Worm (Caenorhabditis elegans) whole organism, mixed stage, embryonic: ENCODE data around the gene F20A1.6.

Experiments used
- M03D4.4 ChIP-seq: sonication (generic microtip); optimal IDR thresholded peaks from 2 replicates; lab custom pipeline; 2017; ENCODE audit warnings: mild to moderate bottlenecking, missing genetic modification characterization, missing compliant biosample characterization
- bed-3 ChIP-seq: fragments of 200-800 bp; sonication (Bioruptor generic); optimal IDR thresholded peaks from 3 replicates; lab custom pipeline; 2018; ENCODE audit warnings: mild to moderate bottlenecking, missing genetic modification characterization, moderate library complexity, missing compliant biosample characterization
- blmp-1 ChIP-seq: fragments of 150-350 bp; optimal IDR thresholded peaks from 2 replicates; lab custom pipeline; 2014; ENCODE audit warnings: missing biosample characterization, missing genetic modification characterization
- ces-1 ChIP-seq: fragments of 150-350 bp; optimal IDR thresholded peaks from 2 replicates; lab custom pipeline; 2014; ENCODE audit warnings: missing biosample characterization, missing genetic modification reagents, missing genetic modification characterization
- drap-1 ChIP-seq: fragments of 200-800 bp; sonication (Bioruptor generic); optimal IDR thresholded peaks from 3 replicates; lab custom pipeline; 2018; ENCODE audit warnings: mild to moderate bottlenecking, missing genetic modification characterization, missing compliant biosample characterization
- elt-3 ChIP-seq: fragments of 150-350 bp; optimal IDR thresholded peaks from 2 replicates; lab custom pipeline; 2014; ENCODE audit warnings: missing biosample characterization, missing genetic modification characterization
- lin-13 ChIP-seq: fragments of 150-350 bp; optimal IDR thresholded peaks from 2 replicates; lab custom pipeline; 2014; ENCODE audit warnings: missing biosample characterization, missing genetic modification characterization
- lsy-2 ChIP-seq: fragments of 150-350 bp; optimal IDR thresholded peaks from 2 replicates; lab custom pipeline; 2014; ENCODE audit warnings: missing biosample characterization, missing genetic modification characterization
- mep-1 ChIP-seq: fragments of 150-350 bp; optimal IDR thresholded peaks from 2 replicates; lab custom pipeline; 2017; ENCODE audit warnings: missing biosample characterization, missing genetic modification reagents, missing genetic modification characterization, inconsistent platforms
- nhr-28 ChIP-seq: fragments of 150-350 bp; optimal IDR thresholded peaks from 2 replicates; lab custom pipeline; 2014; ENCODE audit warnings: missing biosample characterization, missing genetic modification characterization
- pha-4 ChIP-seq: fragments of 150-350 bp; optimal IDR thresholded peaks from 2 replicates; lab custom pipeline; 2018; ENCODE audit warnings: missing biosample characterization, missing genetic modification reagents, missing genetic modification characterization
- sem-2 ChIP-seq: fragments of 200-800 bp; sonication (Bioruptor generic); optimal IDR thresholded peaks from 2 replicates; lab custom pipeline; 2018; ENCODE audit warnings: mild to moderate bottlenecking, missing genetic modification characterization, missing compliant biosample characterization
- snpc-4 ChIP-seq: fragments of 150-350 bp; optimal IDR thresholded peaks from 2 replicates; lab custom pipeline; 2014; ENCODE audit warnings: missing biosample characterization, missing genetic modification characterization
- unc-62 ChIP-seq: fragments of 150-350 bp; optimal IDR thresholded peaks from 2 replicates; lab custom pipeline; 2014; ENCODE audit warnings: missing biosample characterization, missing genetic modification reagents, missing genetic modification characterization

DNA sequence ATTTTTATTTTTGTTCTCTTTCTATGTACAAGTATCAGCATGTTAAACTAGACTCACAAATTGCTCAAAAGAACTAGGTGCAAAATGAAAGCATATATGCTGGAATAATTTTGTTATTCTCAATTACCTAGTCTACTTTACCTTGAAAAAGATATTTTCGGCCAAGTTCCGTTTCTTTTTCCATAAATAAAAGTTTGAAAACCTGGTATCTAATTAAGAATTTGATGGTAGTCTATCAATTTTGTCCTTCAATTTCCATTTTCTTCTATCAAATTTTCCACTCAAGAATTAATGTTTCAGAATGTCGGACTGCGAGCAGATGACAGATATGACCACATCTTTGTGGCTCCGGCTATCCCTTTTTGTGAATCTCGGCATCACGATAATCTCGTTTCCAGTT lies 23.1 kb downstream of the F20A1.6 start, which contains the start of gene srab-4:
- TF ChIP-seq ces-1 (GFP tag; lab: Kevin White, UChicago) (no peak), sem-2 (GFP tag; lab: Kevin White, UChicago) (no peak), pha-4 (tag; lab: Kevin White, UChicago) (no peak), M03D4.4 (tag; lab: Kevin White, UChicago) (no peak), elt-3 (tag; lab: Kevin White, UChicago) (no peak), mep-1 (tag; lab: Kevin White, UChicago) (no peak), snpc-4 (tag; lab: Kevin White, UChicago) (no peak), unc-62 (no peak), nhr-28 (no peak), blmp-1 (tag; lab: Kevin White, UChicago) (no peak), lin-13 (tag; lab: Kevin White, UChicago) (no peak), bed-3 (GFP tag; lab: Kevin White, UChicago) (no peak), drap-1 (no peak), lsy-2 (tag; lab: Kevin White, UChicago) (no peak)
